Fruit fly (Drosophila melanogaster): ENCODE results near the gene CG14990.

CG14990 gene

DNA sequence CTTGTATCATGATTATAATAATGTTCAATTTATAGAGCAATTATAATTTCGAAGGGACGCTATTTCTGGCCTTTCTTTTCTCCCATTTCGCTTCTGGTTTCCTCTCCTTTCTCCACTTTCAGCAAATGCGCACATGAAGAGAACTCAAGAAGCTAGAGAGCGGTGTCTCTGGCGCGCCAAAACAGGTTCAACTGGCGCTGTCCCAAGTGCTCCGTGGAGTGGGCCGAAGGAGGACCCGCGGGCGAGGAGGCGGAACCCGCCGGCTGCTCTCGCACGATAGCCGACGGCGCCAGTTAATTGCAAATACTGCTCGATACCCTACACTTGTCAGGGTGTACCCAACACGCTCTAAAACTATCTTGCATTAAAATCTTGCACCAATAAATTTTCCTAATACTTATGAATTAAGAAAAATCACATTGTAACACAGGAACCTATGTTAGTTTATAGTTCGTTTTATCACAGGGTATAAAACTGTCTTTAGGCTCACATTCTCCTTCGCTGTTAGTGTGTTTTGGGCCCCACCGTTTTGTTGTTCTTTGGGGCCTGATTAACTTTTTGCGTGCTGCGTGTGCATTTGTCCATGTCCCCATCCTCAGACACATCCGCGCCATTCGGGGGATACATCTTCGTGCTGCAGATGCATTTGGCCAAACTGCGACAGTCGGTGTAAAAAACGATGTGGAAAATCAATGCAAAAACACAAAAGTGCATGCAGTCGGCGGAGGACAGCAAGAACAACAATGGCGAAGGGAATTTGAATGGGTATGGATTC, 22.6 kb upstream of the CG14990 start (continued):
- TF ChIP-seq CG17359 (tag; optimal IDR thresholded peaks at IDR 0.05) = peak; percentile 92
- peak; percentile 90 for TF ChIP-seq CG4730 (GFP tag; IDR thresholded peaks at IDR 0.05)
- TF ChIP-seq CG17328 (GFP tag; IDR thresholded peaks at IDR 0.05) = peak; percentile 94
- peak; percentile 90 for TF ChIP-seq chn (GFP tag; optimal IDR thresholded peaks at IDR 0.05)
- no peak for TF ChIP-seq HLHmδ (GFP tag; optimal IDR thresholded peaks at IDR 0.05)
- peak; percentile 93 for TF ChIP-seq lilli (GFP tag; optimal IDR thresholded peaks at IDR 0.05)
- peak; percentile 73 for TF ChIP-seq CG12236 (GFP tag; optimal IDR thresholded peaks at IDR 0.05)
- no peak for TF ChIP-seq z (GFP tag; IDR thresholded peaks at IDR 0.05)
- TF ChIP-seq fd96Cb (tag; optimal IDR thresholded peaks at IDR 0.05) = peak; percentile 82
- peak in 1 of 3 experiments; percentile 25 for TF ChIP-seq lola (GFP tag; optimal IDR thresholded peaks at IDR 0.05)
- peak; percentile 58 for TF ChIP-seq p53 (GFP tag; optimal IDR thresholded peaks at IDR 0.05)
- TF ChIP-seq BEAF-32 (GFP tag; optimal IDR thresholded peaks at IDR 0.05) = no peak
- TF ChIP-seq CG6175 (GFP tag; IDR thresholded peaks at IDR 0.05) = peak; percentile 81
- peak; percentile 36 for TF ChIP-seq CG10462 (GFP tag; optimal IDR thresholded peaks at IDR 0.05)
- TF ChIP-seq CG7372 (GFP tag; IDR thresholded peaks at IDR 0.05) = peak; percentile 88
- TF ChIP-seq CG4404 (GFP tag; IDR thresholded peaks at IDR 0.05) = peak; percentile 75
- peak; percentile 99 for TF ChIP-seq Med (GFP tag)
- TF ChIP-seq CG11696 (GFP tag; IDR thresholded peaks at IDR 0.05) = peak; percentile 71
- TF ChIP-seq CG32767 (GFP tag; IDR thresholded peaks at IDR 0.05) = peak; percentile 90
- TF ChIP-seq CG2712 (tag; optimal IDR thresholded peaks at IDR 0.05) = no peak
- TF ChIP-seq CG14014 (GFP tag; IDR thresholded peaks at IDR 0.05) = peak; percentile 95
- TF ChIP-seq CG10565 (GFP tag; optimal IDR thresholded peaks at IDR 0.05) = peak; percentile 46
- TF ChIP-seq Six4 (GFP tag; optimal IDR thresholded peaks at IDR 0.05) = peak; percentile 63
- TF ChIP-seq ems (GFP tag; optimal IDR thresholded peaks at IDR 0.05) = peak; percentile 47
- TF ChIP-seq CG4854 (GFP tag; optimal IDR thresholded peaks at IDR 0.05) = peak; percentile 56
- peak; percentile 83 for TF ChIP-seq slou (GFP tag; optimal IDR thresholded peaks at IDR 0.05)
- peak; percentile 92 for TF ChIP-seq CG6689 (GFP tag; IDR thresholded peaks at IDR 0.05)
- peak; percentile 4 for TF ChIP-seq ac (GFP tag; optimal IDR thresholded peaks at IDR 0.05)
- TF ChIP-seq Gug (GFP tag; IDR thresholded peaks at IDR 0.05) = peak; percentile 92
- TF ChIP-seq CG10366 (GFP tag; IDR thresholded peaks at IDR 0.05) = peak; percentile 96
- peak; percentile 67 for TF ChIP-seq Asciz (GFP tag; optimal IDR thresholded peaks at IDR 0.05)
- TF ChIP-seq CG18011 (GFP tag; optimal IDR thresholded peaks at IDR 0.05) = peak; percentile 68
- TF ChIP-seq repo (GFP tag; optimal IDR thresholded peaks at IDR 0.05) = peak; percentile 76
- TF ChIP-seq CG33213 (GFP tag; optimal IDR thresholded peaks at IDR 0.05) = peak; percentile 72
- TF ChIP-seq zfh2 (GFP tag; optimal IDR thresholded peaks at IDR 0.05) = peak; percentile 94
- peak; percentile 87 for TF ChIP-seq H15 (GFP tag; IDR thresholded peaks at IDR 0.05)
- peak; percentile 88 for TF ChIP-seq CG12219 (GFP tag; optimal IDR thresholded peaks at IDR 0.05)
- peak; percentile 54 for TF ChIP-seq CG6254 (GFP tag; optimal IDR thresholded peaks at IDR 0.05)
- peak; percentile 20; the same call in 1 of the 2 replicates for TF ChIP-seq Dref (GFP tag; IDR thresholded peaks at IDR 0.05)
- peak; percentile 73 for TF ChIP-seq CG4424 (GFP tag; optimal IDR thresholded peaks at IDR 0.05)
- peak; percentile 95 for TF ChIP-seq Ptx1 (GFP tag; IDR thresholded peaks at IDR 0.05)
- TF ChIP-seq E2f1 (GFP tag; IDR thresholded peaks at IDR 0.05) = peak; percentile 87
- peak; percentile 94 for TF ChIP-seq CG32532 (GFP tag; IDR thresholded peaks at IDR 0.05)
- peak; percentile 65 for TF ChIP-seq sd (tag; optimal IDR thresholded peaks at IDR 0.05)
- TF ChIP-seq Awh (GFP tag; IDR thresholded peaks at IDR 0.05) = peak; percentile 90
- no peak for TF ChIP-seq CG16813 (GFP tag; IDR thresholded peaks at IDR 0.05; ENCODE audit: partially characterized antibody)
- no peak for TF ChIP-seq fru (optimal IDR thresholded peaks at IDR 0.05)
- peak; percentile 60 for TF ChIP-seq CG6854 (GFP tag; optimal IDR thresholded peaks at IDR 0.05)
- peak; percentile 91 for TF ChIP-seq Fer3 (tag; optimal IDR thresholded peaks at IDR 0.05)
- no peak for TF ChIP-seq kay (GFP tag; optimal IDR thresholded peaks at IDR 0.05)

Data from whole organism, embryonic.